Worm (Caenorhabditis elegans): ENCODE measurements around the gene cyn-11.

- no peak for TF ChIP-seq lin-32 (GFP tag; optimal IDR thresholded peaks at IDR 0.05)
- no peak for TF ChIP-seq unc-62 (GFP tag; optimal IDR thresholded peaks at IDR 0.05)
- TF ChIP-seq ceh-43 (GFP tag; optimal IDR thresholded peaks at IDR 0.05) = no peak
- TF ChIP-seq nhr-76 (tag; optimal IDR thresholded peaks at IDR 0.05) = no peak
- no peak for TF ChIP-seq zip-8 (tag; optimal IDR thresholded peaks at IDR 0.05)
- no peak for TF ChIP-seq elt-1 (tag; optimal IDR thresholded peaks at IDR 0.05; ENCODE audit: borderline replicate concordance, insufficient read depth)
- no peak for TF ChIP-seq pha-4 (tag; optimal IDR thresholded peaks at IDR 0.05)
- TF ChIP-seq bed-3 (GFP tag; optimal IDR thresholded peaks at IDR 0.05) = no peak
- no peak for TF ChIP-seq unc-39 (tag; optimal IDR thresholded peaks at IDR 0.05)
Measured at ce11 chrII:8750056-8750455, 34.0 kb upstream of the cyn-11 start.
